Worm (Caenorhabditis elegans) whole organism, L4 larva: ENCODE measurements around the gene ndub-6.
"Not testable (repeated sequence)": the region's sequence is repeated elsewhere in the genome, so short reads cannot be mapped to it uniquely, and the experiment has no call there.

Source experiments
- aly-2 ChIP-seq: sonication (generic microtip); optimal IDR thresholded peaks from 2 replicates; lab custom pipeline; 2018; ENCODE audit warnings: missing biosample characterization, missing genetic modification characterization
- arid-1 ChIP-seq: fragments of 200-800 bp; sonication (Bioruptor generic); conservative IDR thresholded peaks from 2 replicates; pipeline ENCODE4 v1.3.6; 2022; ENCODE audit warnings: missing genetic modification reagents, missing genetic modification characterization, missing compliant biosample characterization
- attf-4 ChIP-seq: sonication (generic microtip); optimal IDR thresholded peaks from 3 replicates; lab custom pipeline; 2017; ENCODE audit warnings: missing biosample characterization, missing genetic modification characterization
- dmd-8 ChIP-seq: fragments of 200-800 bp; sonication (Bioruptor generic); IDR thresholded peaks from 2 replicates; pipeline ENCODE4 v1.3.6; 2022; ENCODE audit warnings: missing genetic modification characterization, missing compliant biosample characterization
- dve-1 ChIP-seq: sonication (generic microtip); optimal IDR thresholded peaks from 2 replicates; lab custom pipeline; 2017; ENCODE audit warnings: antibody characterized with exemption, mild to moderate bottlenecking, missing genetic modification characterization, missing compliant biosample characterization; ENCODE audit not compliant: insufficient read depth
- egl-27 ChIP-seq: sonication (generic microtip); optimal IDR thresholded peaks from 3 replicates; lab custom pipeline; 2017; ENCODE audit warnings: missing biosample characterization, missing genetic modification reagents, missing genetic modification characterization
- hif-1 ChIP-seq, 2 experiments: sonication (generic microtip); optimal IDR thresholded peaks; 2 replicates each; lab custom pipeline; 2016 to 2017; ENCODE audit warnings: missing compliant biosample characterization in 2 of 2, missing genetic modification characterization in 2 of 2, missing genetic modification reagents in 2 of 2, missing genotype in 2 of 2, mild to moderate bottlenecking in 1 of 2
- nhr-77 ChIP-seq: fragments of 150-350 bp; optimal IDR thresholded peaks from 2 replicates; lab custom pipeline; 2014; ENCODE audit warnings: missing biosample characterization, missing genetic modification characterization
- snpc-4 ChIP-seq: fragments of 150-350 bp; optimal IDR thresholded peaks from 2 replicates; lab custom pipeline; 2014; ENCODE audit warnings: missing biosample characterization, missing genetic modification characterization
- unc-130 ChIP-seq: sonication (generic microtip); optimal IDR thresholded peaks from 2 replicates; lab custom pipeline; 2016; ENCODE audit warnings: missing genetic modification reagents, missing genetic modification characterization, missing compliant biosample characterization
- unc-62 ChIP-seq, 3 experiments: fragments of 150-350 bp in 1 of 3; sonication (generic microtip); optimal IDR thresholded peaks in 2 of 3; peaks in 1 of 3; 1 replicate in 1 of 3; 2 replicates in 2 of 3; lab custom pipeline; 2014 to 2017; ENCODE audit warnings: missing biosample characterization in 3 of 3, missing genetic modification characterization in 3 of 3, missing genetic modification reagents in 3 of 3, missing genotype in 1 of 3
- ztf-11 ChIP-seq: fragments of 150-350 bp; optimal IDR thresholded peaks from 2 replicates; lab custom pipeline; 2014; ENCODE audit warnings: missing biosample characterization, missing genetic modification characterization

DNA sequence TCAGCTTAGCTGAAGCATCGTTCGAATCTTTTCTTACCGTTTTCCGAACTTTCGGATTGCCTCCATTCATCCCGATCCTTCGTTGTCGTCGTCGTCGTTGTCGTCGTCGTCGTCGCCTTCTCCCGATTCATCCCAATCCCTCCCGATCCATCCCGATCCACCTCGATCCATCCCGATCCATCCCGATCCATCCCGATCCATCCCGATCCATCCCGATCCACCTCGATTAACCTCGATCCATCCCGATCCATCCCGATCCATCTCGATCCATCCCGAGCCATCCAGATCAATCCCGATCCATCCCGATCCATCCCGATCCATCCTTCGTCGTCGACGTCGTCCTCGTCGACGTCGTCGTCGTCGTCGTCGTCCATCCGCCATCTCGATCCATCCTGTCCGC, 35.7 kb upstream of the ndub-6 start:
- TF ChIP-seq nhr-77 (tag; lab: Kevin White, UChicago); snpc-4 (tag; lab: Kevin White, UChicago); egl-27; hif-1 (tag; optimal IDR thresholded peaks at IDR 0.05; lab: Kevin White, UChicago); dve-1 (tag; lab: Kevin White, UChicago); aly-2 (tag; lab: Kevin White, UChicago); arid-1; ztf-11; unc-62 (GFP tag; optimal IDR thresholded peaks at IDR 0.05 in 1 of 2; lab: Kevin White, UChicago); unc-62 (tag; optimal IDR thresholded peaks at IDR 0.05; lab: Kevin White, UChicago); attf-4 (tag; lab: Kevin White, UChicago); dmd-8 (GFP tag; lab: Robert Waterston, UW); unc-130 (GFP tag; lab: Kevin White, UChicago): not testable (repeated sequence)
